Worm (Caenorhabditis elegans): ENCODE results near the gene F23B2.7.

DNA sequence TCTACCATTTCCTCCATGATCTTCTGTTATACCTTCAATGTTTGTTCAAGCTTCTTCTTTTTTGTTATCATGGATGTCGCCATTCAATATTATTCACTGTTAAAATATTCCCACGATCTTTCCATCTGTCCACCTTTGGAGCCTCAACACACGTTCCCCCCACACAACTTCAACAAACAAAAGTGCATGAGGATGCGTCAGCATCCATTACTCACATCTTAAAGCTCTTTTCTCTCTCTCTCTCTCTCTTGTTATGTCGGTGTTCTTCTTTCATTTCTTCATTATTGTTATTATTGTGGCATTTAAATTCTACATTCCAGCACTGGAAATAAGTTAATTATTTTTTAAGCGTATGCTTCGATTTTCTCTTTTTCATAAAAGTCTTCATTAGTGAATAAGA is 36.2 kb upstream of the F23B2.7 start:
- TF ChIP-seq hmg-4 (GFP tag; optimal IDR thresholded peaks at IDR 0.05) (no peak), scrt-1 (GFP tag; IDR thresholded peaks at IDR 0.05) (no peak), hmbx-1 (tag; optimal IDR thresholded peaks at IDR 0.05) (no peak), B0310.2 (tag; optimal IDR thresholded peaks at IDR 0.05) (no peak), tbx-11 (GFP tag; IDR thresholded peaks at IDR 0.05) (no peak), ama-1 (optimal IDR thresholded peaks at IDR 0.05) (no peak), flt-1 (GFP tag; IDR thresholded peaks at IDR 0.05) (no peak), sea-1 (GFP tag; conservative IDR thresholded peaks at IDR 0.05) (no peak), tra-4 (tag; optimal IDR thresholded peaks at IDR 0.05) (no peak), hnd-1 (tag; optimal IDR thresholded peaks at IDR 0.05) (no peak), aly-1 (tag; optimal IDR thresholded peaks at IDR 0.05) (no peak), tbx-37 (GFP tag; conservative IDR thresholded peaks at IDR 0.05) (no peak)

Data from whole organism, early embryonic.